Fruit fly (Drosophila melanogaster): ENCODE data around the gene Or33c.

Or33c gene

DNA sequence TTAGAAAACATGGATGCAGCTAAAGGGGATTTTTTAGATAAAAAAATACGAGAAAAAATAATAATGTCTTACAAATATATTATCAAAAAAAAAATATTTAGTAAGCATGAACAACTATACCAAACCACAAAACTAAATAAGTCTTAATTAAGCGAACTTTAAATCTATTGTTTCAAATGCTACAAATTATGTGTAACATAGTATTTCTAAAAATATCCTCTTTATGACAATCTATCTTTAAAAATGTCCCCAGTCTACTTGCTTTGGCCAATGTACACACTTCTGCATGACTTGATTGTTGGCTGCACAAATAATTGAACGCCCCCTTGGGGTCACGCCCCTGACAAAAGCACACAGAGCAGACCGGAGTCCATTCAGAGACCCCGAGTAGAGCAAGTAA is 6.2 kb upstream of the Or33c start (continued):
- TF ChIP-seq lab (GFP tag; optimal IDR thresholded peaks at IDR 0.05), result peak; percentile 33
- TF ChIP-seq disco-r (GFP tag; optimal IDR thresholded peaks at IDR 0.05), result no peak
- no peak for TF ChIP-seq CG30431 (GFP tag; optimal IDR thresholded peaks at IDR 0.05)
- peak; percentile 49 for TF ChIP-seq CoRest (tag; optimal IDR thresholded peaks at IDR 0.05)
- TF ChIP-seq ac (GFP tag; optimal IDR thresholded peaks at IDR 0.05), result no peak
- no peak for TF ChIP-seq CG7963 (GFP tag; IDR thresholded peaks at IDR 0.05; ENCODE audit: partially characterized antibody)
- TF ChIP-seq D19A (tag; optimal IDR thresholded peaks at IDR 0.05), result no peak
- TF ChIP-seq vfl (GFP tag; optimal IDR thresholded peaks at IDR 0.05), result no peak
- no peak for TF ChIP-seq tup (GFP tag; optimal IDR thresholded peaks at IDR 0.05)
- TF ChIP-seq knrl (GFP tag; IDR thresholded peaks at IDR 0.05; ENCODE audit: partially characterized antibody), result no peak
- TF ChIP-seq zf30C (GFP tag; optimal IDR thresholded peaks at IDR 0.05), result no peak
- TF ChIP-seq Vsx1 (GFP tag; optimal IDR thresholded peaks at IDR 0.05), result no peak
- no peak for TF ChIP-seq pb (GFP tag; optimal IDR thresholded peaks at IDR 0.05)
- no peak for TF ChIP-seq CG2129 (GFP tag; IDR thresholded peaks at IDR 0.05; ENCODE audit: partially characterized antibody)
- TF ChIP-seq fd96Cb (tag; optimal IDR thresholded peaks at IDR 0.05), result peak; percentile 8
- peak; percentile 9 for TF ChIP-seq BtbVII (GFP tag; optimal IDR thresholded peaks at IDR 0.05)
- TF ChIP-seq hkb (optimal IDR thresholded peaks at IDR 0.05), result no peak
- TF ChIP-seq hkb (GFP tag; IDR thresholded peaks at IDR 0.05), result no peak
- TF ChIP-seq HHEX (GFP tag; optimal IDR thresholded peaks at IDR 0.05), result peak; percentile 8
- TF ChIP-seq gsb-n (tag; optimal IDR thresholded peaks at IDR 0.05), result no peak
- no peak for TF ChIP-seq CG2120 (GFP tag; optimal IDR thresholded peaks at IDR 0.05)
- TF ChIP-seq zfh1 (GFP tag; IDR thresholded peaks at IDR 0.05), result no peak
- no peak for TF ChIP-seq CG32772 (GFP tag; IDR thresholded peaks at IDR 0.05)
- no peak for TF ChIP-seq CG10321 (GFP tag; IDR thresholded peaks at IDR 0.05)
- no peak for TF ChIP-seq Hr39 (optimal IDR thresholded peaks at IDR 0.05)
- peak; percentile 37 for TF ChIP-seq CG15269 (tag; optimal IDR thresholded peaks at IDR 0.05)
- no peak for TF ChIP-seq CG34422 (GFP tag; IDR thresholded peaks at IDR 0.05)
- TF ChIP-seq tna (GFP tag; IDR thresholded peaks at IDR 0.05; ENCODE audit: partially characterized antibody), result no peak
- peak in 1 of 2 experiments; percentile 45 for TF ChIP-seq eve (GFP tag; optimal IDR thresholded peaks at IDR 0.05)
- no peak for TF ChIP-seq Hr3 (GFP tag; optimal IDR thresholded peaks at IDR 0.05)
- TF ChIP-seq Sox100B (GFP tag; optimal IDR thresholded peaks at IDR 0.05), result peak; percentile 63
- TF ChIP-seq dmrt99B (tag; optimal IDR thresholded peaks at IDR 0.05), result peak; percentile 50
- TF ChIP-seq Ada2b (GFP tag; IDR thresholded peaks at IDR 0.05), result peak; percentile 28; the same call in 1 of the 2 replicates
- no peak for TF ChIP-seq CG1602 (GFP tag; optimal IDR thresholded peaks at IDR 0.05)
- TF ChIP-seq CG10979 (tag; optimal IDR thresholded peaks at IDR 0.05), result no peak
- TF ChIP-seq CG18599 (GFP tag; optimal IDR thresholded peaks at IDR 0.05), result peak; percentile 39
- no peak for TF ChIP-seq gcm2 (GFP tag; optimal IDR thresholded peaks at IDR 0.05)
- no peak for TF ChIP-seq Ets97D (GFP tag; optimal IDR thresholded peaks at IDR 0.05)
- TF ChIP-seq CG2678 (tag; optimal IDR thresholded peaks at IDR 0.05), result peak; percentile 68
- TF ChIP-seq Myb (GFP tag; optimal IDR thresholded peaks at IDR 0.05), result no peak
- TF ChIP-seq Atf6 (GFP tag; IDR thresholded peaks at IDR 0.05), result 0 out of 2 replicates have a peak, but pooled peaks have one; percentile 33
- TF ChIP-seq abd-A (tag; optimal IDR thresholded peaks at IDR 0.05), result no peak
- no peak for TF ChIP-seq CG1832 (GFP tag; optimal IDR thresholded peaks at IDR 0.05)
- TF ChIP-seq dan (GFP tag; IDR thresholded peaks at IDR 0.05), result no peak
- TF ChIP-seq oc (tag; optimal IDR thresholded peaks at IDR 0.05), result no peak

Measured in whole organism, embryonic.